Worm (Caenorhabditis elegans) whole organism, L4/young adult: ENCODE measurements around the gene F28B4.1.

Source experiments
- W03F9.2 ChIP-seq: fragments of 150-350 bp; optimal IDR thresholded peaks from 2 replicates; lab custom pipeline; 2014; ENCODE audit warnings: missing biosample characterization, missing genetic modification characterization
- dao-5 ChIP-seq: sonication (generic microtip); optimal IDR thresholded peaks from 2 replicates; lab custom pipeline; 2016; ENCODE audit warnings: missing genotype, missing genetic modification characterization, moderate library complexity, missing compliant biosample characterization
- him-1 ChIP-seq: sonication (generic microtip); optimal IDR thresholded peaks from 2 replicates; lab custom pipeline; 2016; ENCODE audit warnings: missing genotype, missing genetic modification reagents, missing genetic modification characterization, missing compliant biosample characterization

F28B4.1 gene

DNA sequence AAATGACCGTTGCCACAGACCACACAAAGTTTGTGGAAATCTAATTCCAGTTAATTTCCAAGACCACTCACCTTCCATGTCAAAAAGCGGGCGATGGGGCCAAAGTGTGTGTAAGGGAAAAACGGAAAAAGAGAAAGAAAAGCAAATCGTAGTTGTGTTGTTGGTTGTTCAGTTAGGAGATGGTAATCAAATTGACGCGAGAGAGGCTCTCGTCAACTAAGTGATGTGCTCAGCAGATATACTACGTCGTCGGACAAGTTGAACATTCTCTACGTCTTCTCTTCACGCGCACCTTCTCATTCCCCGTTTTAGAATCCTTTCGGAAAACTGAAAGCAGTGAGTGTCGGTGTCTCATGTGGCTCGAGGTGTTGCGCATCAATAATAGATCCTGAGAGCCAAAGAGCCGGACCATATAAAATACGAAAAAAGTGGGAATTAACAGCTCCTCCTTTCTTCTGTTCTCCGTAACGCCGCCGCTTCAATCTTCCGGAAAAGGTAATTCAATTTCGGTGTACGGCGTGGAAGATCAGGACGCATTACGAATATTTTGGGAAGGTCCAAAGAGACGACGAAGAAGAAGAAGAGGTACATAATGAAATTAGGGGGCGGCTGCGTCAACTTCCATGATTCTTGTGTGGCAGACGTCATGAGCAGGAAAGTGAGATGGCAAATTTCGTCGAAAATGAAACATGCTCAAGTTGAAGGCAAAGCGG lies 13.4 kb upstream of the F28B4.1 start:
- TF ChIP-seq dao-5 (no peak), him-1 (tag; lab: Kevin White, UChicago) (no peak), W03F9.2 (tag; lab: Kevin White, UChicago) (no peak)

ce11 chrX:3197319-3197718 lies 7.6 kb upstream of the F28B4.1 start:
- TF ChIP-seq W03F9.2 (tag; lab: Kevin White, UChicago) (no peak), him-1 (tag; lab: Kevin White, UChicago) (no peak), dao-5 (no peak)

DNA sequence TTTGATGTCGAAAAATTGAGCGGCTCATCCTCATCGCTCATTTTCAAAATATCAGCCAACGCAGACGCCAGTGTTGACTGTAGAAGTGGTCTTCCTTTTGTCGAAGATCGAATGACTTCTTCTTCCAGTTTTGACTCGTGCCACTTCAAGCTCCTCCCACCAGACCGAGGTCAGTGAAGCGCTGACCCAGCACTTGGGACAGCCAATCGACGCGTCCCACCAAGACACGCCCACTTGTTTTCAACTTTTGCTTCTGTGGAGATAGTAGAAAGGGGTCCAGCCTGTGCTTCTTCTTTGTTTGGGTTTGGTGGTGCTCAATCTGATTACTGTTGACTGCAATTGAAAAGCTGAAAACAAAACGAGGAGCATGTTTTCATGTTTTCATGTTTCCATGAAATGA lies 5.6 kb upstream of the F28B4.1 start, which contains the start of gene fax-1:
Gene fax-1 (minus strand): TSS at position 101 of the 400 bp plus-strand sequence.
- no peak for TF ChIP-seq dao-5

ce11 chrX:3202350-3202749 lies 2.5 kb upstream of the F28B4.1 start:
- TF ChIP-seq W03F9.2 (tag; lab: Kevin White, UChicago): no peak
- no peak for TF ChIP-seq dao-5
- no peak for TF ChIP-seq him-1 (tag; lab: Kevin White, UChicago)

DNA sequence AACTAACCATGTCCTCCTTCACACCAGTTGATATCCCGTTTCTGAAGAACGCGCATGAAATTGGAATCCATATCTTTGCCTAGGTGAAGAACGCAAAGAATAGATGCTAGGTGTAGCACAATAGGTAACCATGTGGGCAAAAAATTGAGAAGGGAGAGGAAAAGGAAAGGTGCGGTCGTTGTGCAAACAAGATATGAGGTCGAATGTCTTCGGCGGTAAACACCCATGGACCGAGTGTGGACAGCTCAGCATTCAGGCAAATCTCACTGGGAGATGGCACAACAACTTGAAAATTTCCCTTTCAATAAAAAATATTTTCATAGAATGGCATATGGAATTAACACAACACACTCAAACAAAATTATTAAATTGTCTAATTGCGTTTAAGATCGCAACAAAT lies 4.6 kb downstream of the F28B4.1 start, which contains the start of gene F28B4.4:
Gene F28B4.4 (minus strand): TSS at position 101 of the 400 bp plus-strand sequence.
- TF ChIP-seq him-1 (tag; lab: Kevin White, UChicago) (no peak), dao-5 (no peak)

DNA sequence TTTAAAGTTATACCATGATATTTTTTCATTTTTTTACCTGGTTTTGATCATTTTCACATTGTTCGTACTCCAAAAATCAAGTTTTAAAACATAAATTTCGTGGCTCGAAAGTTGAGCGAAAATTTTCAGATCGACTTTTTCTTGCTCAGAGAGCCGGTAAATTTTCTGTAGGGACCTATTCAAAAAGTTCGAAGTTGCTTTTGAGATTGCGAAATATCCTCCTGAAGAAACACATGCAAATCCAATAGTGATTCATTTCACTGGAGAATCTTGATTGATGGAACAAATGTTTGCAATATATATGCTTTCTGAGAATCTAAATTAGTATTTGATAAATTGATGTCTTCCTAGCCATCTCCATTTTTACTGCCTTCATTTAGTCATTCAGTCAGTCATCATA lies 11.8 kb downstream of the F28B4.1 start:
- TF ChIP-seq him-1 (tag; lab: Kevin White, UChicago) (no peak), dao-5 (no peak), W03F9.2 (tag; lab: Kevin White, UChicago) (no peak)

DNA sequence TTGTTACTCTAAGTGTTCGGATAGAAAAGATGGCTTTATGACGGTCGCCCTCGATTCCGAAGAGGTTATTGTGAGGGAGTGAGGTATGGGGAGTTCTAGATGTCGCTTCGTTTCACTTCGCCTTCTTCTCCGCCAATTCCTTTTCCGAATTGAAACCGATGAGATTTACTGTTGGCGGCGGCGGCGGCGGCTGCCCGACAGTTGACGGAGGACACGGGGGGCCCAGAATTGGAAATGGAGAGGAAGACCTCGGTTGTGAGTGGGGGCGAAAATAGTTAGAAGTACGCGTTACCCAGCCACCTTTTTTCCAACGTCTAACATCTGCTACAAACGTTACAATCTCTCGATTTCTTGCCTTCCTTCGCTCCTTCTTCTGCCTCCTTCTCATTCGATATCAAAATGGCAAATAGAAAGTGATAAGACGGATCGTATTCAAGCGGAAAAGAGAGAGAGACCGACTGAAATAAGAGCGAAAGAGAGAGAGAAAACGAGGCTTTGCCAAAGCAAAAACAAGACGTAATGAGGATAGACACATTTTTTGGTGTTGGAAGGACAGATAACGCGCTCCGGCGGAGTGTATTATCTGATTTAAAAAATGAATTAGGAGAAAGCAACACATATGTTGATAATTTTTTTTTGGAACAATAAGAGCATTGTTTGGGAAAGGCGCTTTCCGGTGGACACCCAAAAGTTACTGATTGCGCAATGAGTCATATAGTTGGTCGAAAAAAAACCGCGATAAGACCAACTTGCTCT lies 13.3 kb downstream of the F28B4.1 start:
- TF ChIP-seq him-1 (tag; lab: Kevin White, UChicago): no peak
- TF ChIP-seq dao-5: no peak
- no peak for TF ChIP-seq W03F9.2 (tag; lab: Kevin White, UChicago)

ce11 chrX:3220267-3220666 lies 15.4 kb downstream of the F28B4.1 start, which contains the start of gene rgl-1:
Gene rgl-1 (minus strand): TSS chrX:3220367.
- TF ChIP-seq him-1 (tag; lab: Kevin White, UChicago) (no peak), W03F9.2 (tag; lab: Kevin White, UChicago) (no peak), dao-5 (no peak)

DNA sequence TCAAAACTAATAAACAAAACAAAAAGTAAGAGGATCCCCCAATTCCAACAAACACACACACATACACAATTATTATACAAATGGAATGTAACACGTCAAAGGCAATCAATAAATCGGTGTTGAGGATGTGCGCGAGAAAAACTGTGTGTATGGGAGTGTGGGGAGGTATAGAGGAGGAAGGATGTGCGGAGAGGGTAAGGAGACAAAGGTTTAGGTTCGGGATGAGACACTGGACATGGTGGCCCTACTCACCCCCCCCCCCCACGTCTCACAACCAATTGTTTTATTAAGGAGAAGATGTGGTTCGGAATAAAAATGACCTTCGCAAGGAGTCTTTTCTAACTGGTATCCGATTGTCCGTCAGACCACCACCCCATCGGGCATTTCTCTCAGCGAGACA lies 18.3 kb downstream of the F28B4.1 start:
- no peak for TF ChIP-seq W03F9.2 (tag; lab: Kevin White, UChicago)

- TF ChIP-seq him-1 (tag; lab: Kevin White, UChicago): no peak
- TF ChIP-seq dao-5: no peak
- TF ChIP-seq W03F9.2 (tag; lab: Kevin White, UChicago): no peak
These were observed 21.7 kb downstream of the F28B4.1 start for ce11 chrX:3226348-3227229.

DNA sequence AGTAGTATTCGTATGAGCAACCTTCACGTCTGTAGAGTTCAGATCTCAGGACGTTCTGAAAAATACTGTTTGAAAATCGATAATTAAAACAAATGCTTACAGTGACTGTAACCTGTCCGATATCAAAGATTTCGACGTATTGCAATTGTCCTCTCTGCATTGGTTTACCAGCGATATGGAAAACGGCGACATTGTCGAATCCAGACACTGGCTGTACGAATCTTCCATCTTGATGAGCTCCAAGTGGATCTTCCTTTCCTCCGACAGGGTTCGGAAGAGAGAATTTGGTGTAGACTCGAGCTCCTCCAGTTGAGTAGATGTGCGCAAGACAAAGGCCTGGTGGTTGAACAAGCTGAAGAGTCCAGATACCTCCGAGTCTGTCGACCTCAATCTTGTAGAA lies 23.8 kb downstream of the F28B4.1 start:
- TF ChIP-seq him-1 (tag; lab: Kevin White, UChicago): no peak
- TF ChIP-seq dao-5: no peak
- no peak for TF ChIP-seq W03F9.2 (tag; lab: Kevin White, UChicago)

- no peak for TF ChIP-seq him-1 (tag; lab: Kevin White, UChicago)
- no peak for TF ChIP-seq W03F9.2 (tag; lab: Kevin White, UChicago)
- no peak for TF ChIP-seq dao-5
These were observed 25.7 kb downstream of the F28B4.1 start for ce11 chrX:3230575-3230974.

DNA sequence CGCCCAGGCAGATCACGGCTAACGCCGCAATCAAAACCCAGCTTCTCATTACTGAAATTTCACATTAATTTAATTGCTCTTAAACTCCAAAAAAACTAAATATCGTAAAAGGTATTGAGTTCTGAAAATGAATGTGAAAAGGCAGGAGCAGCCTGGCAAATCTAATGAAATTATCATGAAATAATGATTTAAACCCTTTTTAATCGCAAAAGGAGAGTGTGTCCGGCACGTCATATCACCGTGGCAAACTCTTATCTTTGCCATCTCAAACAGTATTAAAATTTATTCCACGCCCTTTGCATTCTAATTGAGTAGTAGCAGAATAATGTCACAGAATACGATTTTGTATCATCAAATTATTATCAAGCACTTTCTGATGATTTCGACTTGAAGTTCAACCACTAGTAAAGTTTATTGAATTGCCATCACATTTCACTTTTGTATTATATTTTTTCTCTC lies 30.5 kb downstream of the F28B4.1 start, which contains the start of gene F28B4.3:
Gene F28B4.3 (minus strand): TSS at position 51 of the 459 bp plus-strand sequence.
- TF ChIP-seq dao-5 (no peak), W03F9.2 (tag; lab: Kevin White, UChicago) (no peak), him-1 (tag; lab: Kevin White, UChicago) (no peak)
